Fruit fly (Drosophila melanogaster) whole organism, pupa: Measurements from ENCODE around the gene CG3557.

Experiments used
- CG10348 ChIP-seq: fragments of 200-800 bp; sonication (Bioruptor generic); IDR thresholded peaks from 2 replicates; pipeline ENCODE4 v1.3.6; 2022; ENCODE audit warnings: missing biosample characterization, missing genetic modification characterization
- CG12605 ChIP-seq: fragments of 200-800 bp; sonication (Bioruptor generic); IDR thresholded peaks from 2 replicates; pipeline ENCODE4 v1.3.6; 2022; ENCODE audit warnings: missing biosample characterization, missing genetic modification characterization
- CG13204 ChIP-seq: fragments of 200-800 bp; sonication (Bioruptor generic); optimal IDR thresholded peaks from 2 replicates; lab custom pipeline; 2018; ENCODE audit warnings: missing biosample characterization, mild to moderate bottlenecking, missing genetic modification characterization, moderate library complexity
- CG14655 ChIP-seq: fragments of 200-800 bp; sonication (Bioruptor generic); optimal IDR thresholded peaks from 3 replicates; lab custom pipeline; 2017; ENCODE audit warnings: mild to moderate bottlenecking, missing biosample characterization, missing genetic modification reagents, missing genetic modification characterization
- CG15710 ChIP-seq: fragments of 200-800 bp; sonication (Bioruptor generic); optimal IDR thresholded peaks from 2 replicates; lab custom pipeline; 2018; ENCODE audit warnings: missing biosample characterization, mild to moderate bottlenecking, missing genetic modification characterization, moderate library complexity
- CG17806 ChIP-seq: fragments of 200-800 bp; sonication (Bioruptor generic); optimal IDR thresholded peaks from 2 replicates; lab custom pipeline; 2018; ENCODE audit warnings: missing biosample characterization, mild to moderate bottlenecking, missing genetic modification characterization, moderate library complexity
- CG32121 ChIP-seq: fragments of 200-800 bp; sonication (Bioruptor generic); IDR thresholded peaks from 2 replicates; pipeline ENCODE4 v1.3.6; 2022; ENCODE audit warnings: missing biosample characterization, missing genetic modification characterization
- CG34367 ChIP-seq: fragments of 200-800 bp; sonication (Bioruptor generic); optimal IDR thresholded peaks from 2 replicates; lab custom pipeline; 2018; ENCODE audit warnings: missing biosample characterization, mild to moderate bottlenecking, missing genetic modification characterization
- CG4496 ChIP-seq: fragments of 200-800 bp; sonication (Bioruptor generic); IDR thresholded peaks from 3 replicates; pipeline ENCODE4 v1.3.6; 2022; ENCODE audit warnings: missing biosample characterization, missing genetic modification characterization
- CG8159 ChIP-seq: fragments of 200-800 bp; sonication (Bioruptor generic); optimal IDR thresholded peaks from 3 replicates; lab custom pipeline; 2018; ENCODE audit warnings: missing biosample characterization, mild to moderate bottlenecking, missing genetic modification characterization, moderate library complexity
- CG8301 ChIP-seq: fragments of 200-800 bp; sonication (Bioruptor generic); optimal IDR thresholded peaks from 2 replicates; lab custom pipeline; 2018; ENCODE audit warnings: missing biosample characterization, mild to moderate bottlenecking, missing genetic modification characterization
- CG9948 ChIP-seq: fragments of 200-800 bp; sonication (Bioruptor generic); optimal IDR thresholded peaks from 2 replicates; lab custom pipeline; 2018; ENCODE audit warnings: missing biosample characterization, mild to moderate bottlenecking, missing genetic modification characterization, moderate library complexity
- D1 ChIP-seq: fragments of 200-800 bp; sonication (Bioruptor generic); optimal IDR thresholded peaks from 2 replicates; lab custom pipeline; 2018; ENCODE audit warnings: missing biosample characterization, mild to moderate bottlenecking, missing genetic modification characterization, moderate library complexity
- EcR ChIP-seq: fragments of 200-800 bp; sonication (Bioruptor generic); optimal IDR thresholded peaks from 3 replicates; lab custom pipeline; 2019; ENCODE audit warnings: missing biosample characterization, missing genetic modification characterization, mild to moderate bottlenecking, moderate library complexity, missing genetic modification reagents
- Ets98B ChIP-seq: fragments of 200-800 bp; sonication (Bioruptor generic); IDR thresholded peaks from 2 replicates; pipeline ENCODE4 v1.3.6; 2022; ENCODE audit warnings: missing biosample characterization, missing genetic modification characterization
- Pif1A ChIP-seq: fragments of 200-800 bp; sonication (Bioruptor generic); optimal IDR thresholded peaks from 3 replicates; lab custom pipeline; 2016; ENCODE audit warnings: missing biosample characterization, missing genetic modification characterization
- Pif1B ChIP-seq: fragments of 200-800 bp; sonication (Bioruptor generic); optimal IDR thresholded peaks from 3 replicates; lab custom pipeline; 2016; ENCODE audit warnings: missing biosample characterization, missing genetic modification characterization
- Snoo ChIP-seq: fragments of 200-800 bp; sonication (Bioruptor generic); optimal IDR thresholded peaks from 3 replicates; lab custom pipeline; 2017; ENCODE audit warnings: missing biosample characterization, mild to moderate bottlenecking, missing genetic modification characterization, inconsistent platforms
- fd96Ca ChIP-seq: fragments of 200-800 bp; sonication (Bioruptor generic); IDR thresholded peaks from 3 replicates; pipeline ENCODE4 v1.3.6; 2022; ENCODE audit warnings: missing biosample characterization, missing genetic modification characterization
- gl ChIP-seq: fragments of 200-800 bp; sonication (Bioruptor generic); optimal IDR thresholded peaks from 2 replicates; lab custom pipeline; 2018; ENCODE audit warnings: missing biosample characterization, mild to moderate bottlenecking, missing genetic modification characterization
- rn ChIP-seq: fragments of 200-800 bp; sonication (Bioruptor generic); IDR thresholded peaks from 2 replicates; pipeline ENCODE4 v1.3.6; 2022; ENCODE audit warnings: missing biosample characterization, missing genetic modification characterization

CG3557 gene

DNA sequence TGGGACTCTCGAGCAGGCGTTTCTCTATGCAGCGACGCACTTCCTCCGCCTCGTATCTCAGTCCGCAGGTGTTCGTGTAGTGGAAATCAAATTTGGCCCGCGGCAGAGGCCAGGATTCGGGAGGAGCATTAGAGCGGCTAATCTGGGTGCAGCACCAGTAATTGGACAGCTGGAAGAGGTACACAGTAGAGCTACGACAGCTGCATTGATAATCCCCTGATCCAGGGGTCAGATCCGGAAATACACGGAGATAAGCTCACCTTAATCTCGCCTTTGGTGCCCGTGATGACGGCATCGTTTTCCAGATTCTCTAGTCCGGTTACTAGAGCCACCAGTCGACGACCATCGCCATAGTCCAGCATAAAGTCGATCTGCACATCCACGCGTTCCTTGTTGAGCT lies 15.2 kb downstream of the CG3557 start:
- TF ChIP-seq CG34367 (tag; lab: Kevin White, UChicago) (no peak), CG15710 (no peak), CG12605 (GFP tag; lab: Robert Waterston, UW) (no peak)

- TF ChIP-seq Ets98B (GFP tag; lab: Robert Waterston, UW) (no peak; the same call in 1 of the 2 replicates), CG8159 (tag; lab: Kevin White, UChicago) (peak; percentile 51), fd96Ca (GFP tag; lab: Robert Waterston, UW) (peak; percentile 12; the same call in 1 of the 3 replicates), Pif1B (peak; percentile 25), rn (GFP tag; lab: Robert Waterston, UW) (no peak), CG34367 (tag; lab: Kevin White, UChicago) (peak; percentile 2), CG13204 (GFP tag; lab: Kevin White, UChicago) (no peak), Snoo (tag; lab: Kevin White, UChicago) (no peak), CG17806 (peak; percentile 28), CG8301 (tag; lab: Kevin White, UChicago) (peak; percentile 20), CG14655 (GFP tag; lab: Kevin White, UChicago) (peak; percentile 38), EcR (GFP tag; lab: Kevin White, UChicago) (no peak), gl (tag; lab: Kevin White, UChicago) (no peak), D1 (tag; lab: Kevin White, UChicago) (no peak), Pif1A (GFP tag; lab: Kevin White, UChicago) (peak; percentile 35), CG15710 (peak; percentile 39), CG12605 (GFP tag; lab: Robert Waterston, UW) (no peak), CG9948 (peak; percentile 41)
Observed at dm6 chr2L:2365655-2366214, 19.9 kb downstream of the CG3557 start.

- no peak for TF ChIP-seq CG8301 (tag; lab: Kevin White, UChicago)
- no peak for TF ChIP-seq CG9948
- peak; percentile 56; the same call in 1 of the 2 replicates for TF ChIP-seq CG12605 (GFP tag; lab: Robert Waterston, UW)
- TF ChIP-seq CG32121 (GFP tag; lab: Robert Waterston, UW), result peak; percentile 53; the same call in 1 of the 2 replicates
- peak; percentile 58; the same call in 1 of the 2 replicates for TF ChIP-seq Ets98B (GFP tag; lab: Robert Waterston, UW)
- TF ChIP-seq CG34367 (tag; lab: Kevin White, UChicago), result peak; percentile 7
- peak; percentile 34; the same call in 1 of the 3 replicates for TF ChIP-seq CG4496 (GFP tag; lab: Robert Waterston, UW)
- TF ChIP-seq Snoo (tag; lab: Kevin White, UChicago), result peak; percentile 8
- no peak for TF ChIP-seq CG14655 (GFP tag; lab: Kevin White, UChicago)
- peak; percentile 38; the same call in 1 of the 3 replicates for TF ChIP-seq fd96Ca (GFP tag; lab: Robert Waterston, UW)
Observed at dm6 chr2L:2365077-2365651, 20.4 kb downstream of the CG3557 start, which contains the start of the genes Rab5 and Axud1. Gene Rab5 (minus strand): TSS chr2L:2365273. Gene Axud1 (plus strand): TSS chr2L:2365345.

dm6 chr2L:2364200-2364754 lies 21.3 kb downstream of the CG3557 start:
- TF ChIP-seq CG32121 (GFP tag; lab: Robert Waterston, UW) (0 out of 2 replicates have a peak, but pooled peaks have one; percentile 12), Ets98B (GFP tag; lab: Robert Waterston, UW) (peak; percentile 18; the same call in 1 of the 2 replicates), EcR (GFP tag; lab: Kevin White, UChicago) (peak; percentile 14), fd96Ca (GFP tag; lab: Robert Waterston, UW) (peak; percentile 16; the same call in 1 of the 3 replicates), CG15710 (no peak)

dm6 chr2L:2363626-2364147 lies 21.9 kb downstream of the CG3557 start:
- TF ChIP-seq CG34367 (tag; lab: Kevin White, UChicago) (peak; percentile 96), Pif1B (peak; percentile 94), CG17806 (peak; percentile 97), CG12605 (GFP tag; lab: Robert Waterston, UW) (peak; percentile 94), Pif1A (GFP tag; lab: Kevin White, UChicago) (peak; percentile 95), gl (tag; lab: Kevin White, UChicago) (peak; percentile 94), CG14655 (GFP tag; lab: Kevin White, UChicago) (peak; percentile 97), CG4496 (GFP tag; lab: Robert Waterston, UW) (peak; percentile 98), EcR (GFP tag; lab: Kevin White, UChicago) (peak; percentile 45), CG13204 (GFP tag; lab: Kevin White, UChicago) (peak; percentile 92), CG8159 (tag; lab: Kevin White, UChicago) (peak; percentile 98), Ets98B (GFP tag; lab: Robert Waterston, UW) (peak; percentile 96), rn (GFP tag; lab: Robert Waterston, UW) (peak; percentile 90), CG32121 (GFP tag; lab: Robert Waterston, UW) (peak; percentile 97), CG10348 (GFP tag; lab: Robert Waterston, UW) (peak; percentile 67), D1 (tag; lab: Kevin White, UChicago) (peak; percentile 97), Snoo (tag; lab: Kevin White, UChicago) (peak; percentile 95), fd96Ca (GFP tag; lab: Robert Waterston, UW) (peak; percentile 91), CG8301 (tag; lab: Kevin White, UChicago) (peak; percentile 97), CG9948 (peak; percentile 96), CG15710 (peak; percentile 95)
